Worm (Caenorhabditis elegans) whole organism, L3 larva: ENCODE data around the gene jtr-1.
A peak's percentile ranks its signal among the peaks of the same experiment; 100 is the strongest.

ENCODE experiments used
- R02D3.7 ChIP-seq: fragments of 150-350 bp; optimal IDR thresholded peaks from 2 replicates; lab custom pipeline; 2014; ENCODE audit warnings: missing biosample characterization, missing genetic modification characterization
- ZK546.5 ChIP-seq: sonication (generic microtip); optimal IDR thresholded peaks from 2 replicates; lab custom pipeline; 2017; ENCODE audit warnings: missing biosample characterization, missing genetic modification characterization
- aly-2 ChIP-seq: fragments of 150-350 bp; optimal IDR thresholded peaks from 2 replicates; lab custom pipeline; 2014; ENCODE audit warnings: missing biosample characterization, missing genetic modification characterization
- ceh-16 ChIP-seq: sonication (generic microtip); optimal IDR thresholded peaks from 2 replicates; lab custom pipeline; 2017; ENCODE audit warnings: missing biosample characterization, missing genetic modification characterization
- ceh-28 ChIP-seq: fragments of 150-350 bp; optimal IDR thresholded peaks from 2 replicates; lab custom pipeline; 2014; ENCODE audit warnings: missing biosample characterization, missing genetic modification reagents, missing genetic modification characterization
- ceh-82 ChIP-seq: fragments of 150-350 bp; optimal IDR thresholded peaks from 2 replicates; lab custom pipeline; 2014; ENCODE audit warnings: missing biosample characterization, missing genetic modification characterization
- egl-27 ChIP-seq: sonication (generic microtip); optimal IDR thresholded peaks from 4 replicates; lab custom pipeline; 2017; ENCODE audit warnings: missing biosample characterization, missing genetic modification reagents, missing genetic modification characterization
- elt-1 ChIP-seq: fragments of 150-350 bp; optimal IDR thresholded peaks from 2 replicates; lab custom pipeline; 2014; ENCODE audit warnings: missing biosample characterization, missing genetic modification characterization
- elt-2 ChIP-seq: sonication (generic microtip); optimal IDR thresholded peaks from 2 replicates; lab custom pipeline; 2016; ENCODE audit warnings: missing genetic modification reagents, mild to moderate bottlenecking, missing genetic modification characterization, missing compliant biosample characterization
- eor-1 ChIP-seq, 2 experiments: fragments of 150-350 bp; optimal IDR thresholded peaks; 2 replicates each; lab custom pipeline; 2014 to 2018; ENCODE audit warnings: missing biosample characterization in 2 of 2, missing genetic modification characterization in 2 of 2
- fkh-10 ChIP-seq: sonication (generic microtip); optimal IDR thresholded peaks from 2 replicates; lab custom pipeline; 2017; ENCODE audit warnings: missing biosample characterization, missing genetic modification reagents, missing genetic modification characterization
- fkh-2 ChIP-seq: fragments of 150-350 bp; optimal IDR thresholded peaks from 2 replicates; lab custom pipeline; 2014; ENCODE audit warnings: missing biosample characterization, missing genetic modification reagents, missing genetic modification characterization
- fos-1 ChIP-seq: fragments of 150-350 bp; optimal IDR thresholded peaks from 2 replicates; lab custom pipeline; 2014; ENCODE audit warnings: missing biosample characterization, missing genetic modification characterization
- hmg-11 ChIP-seq: sonication (generic microtip); optimal IDR thresholded peaks from 2 replicates; lab custom pipeline; 2016; ENCODE audit warnings: missing genetic modification characterization, missing compliant biosample characterization
- jun-1 ChIP-seq: fragments of 150-350 bp; optimal IDR thresholded peaks from 2 replicates; lab custom pipeline; 2014; ENCODE audit warnings: missing biosample characterization, missing genetic modification reagents, missing genetic modification characterization
- lin-15B ChIP-seq: fragments of 150-350 bp; optimal IDR thresholded peaks from 2 replicates; lab custom pipeline; 2014; ENCODE audit warnings: missing biosample characterization, missing genetic modification characterization
- lin-39 ChIP-seq: fragments of 150-350 bp; optimal IDR thresholded peaks from 2 replicates; lab custom pipeline; 2018; ENCODE audit warnings: missing biosample characterization, missing genetic modification reagents, missing genetic modification characterization
- lsy-12 ChIP-seq: sonication (generic microtip); optimal IDR thresholded peaks from 2 replicates; lab custom pipeline; 2016; ENCODE audit warnings: mild to moderate bottlenecking, missing genetic modification characterization, missing compliant biosample characterization
- mdl-1 ChIP-seq: fragments of 150-350 bp; optimal IDR thresholded peaks from 2 replicates; lab custom pipeline; 2014; ENCODE audit warnings: missing biosample characterization, missing genetic modification characterization
- mml-1 ChIP-seq: fragments of 150-350 bp; sonication (generic microtip); optimal IDR thresholded peaks from 3 replicates; lab custom pipeline; 2014; ENCODE audit warnings: missing biosample characterization, missing genetic modification characterization
- nfya-1 ChIP-seq: sonication (generic microtip); optimal IDR thresholded peaks from 2 replicates; lab custom pipeline; 2017; ENCODE audit warnings: missing genetic modification characterization, mild to moderate bottlenecking, missing compliant biosample characterization, antibody characterized with exemption, moderate library complexity; ENCODE audit not compliant: insufficient read depth
- nhr-11 ChIP-seq: fragments of 150-350 bp; optimal IDR thresholded peaks from 2 replicates; lab custom pipeline; 2014; ENCODE audit warnings: missing biosample characterization, missing genetic modification characterization
- nhr-12 ChIP-seq: fragments of 150-350 bp; optimal IDR thresholded peaks from 2 replicates; lab custom pipeline; 2014; ENCODE audit warnings: missing biosample characterization, missing genetic modification characterization
- nhr-23 ChIP-seq: fragments of 150-350 bp; optimal IDR thresholded peaks from 2 replicates; lab custom pipeline; 2014; ENCODE audit warnings: missing biosample characterization, missing genetic modification reagents, missing genetic modification characterization
- nhr-237 ChIP-seq: fragments of 150-350 bp; optimal IDR thresholded peaks from 2 replicates; lab custom pipeline; 2014; ENCODE audit warnings: missing biosample characterization, missing genetic modification characterization
- nhr-25 ChIP-seq: sonication (generic microtip); optimal IDR thresholded peaks from 2 replicates; lab custom pipeline; 2017; ENCODE audit warnings: missing biosample characterization, missing genetic modification characterization
- nhr-28 ChIP-seq: fragments of 150-350 bp; optimal IDR thresholded peaks from 2 replicates; lab custom pipeline; 2014; ENCODE audit warnings: missing biosample characterization, missing genetic modification characterization
- nhr-43 ChIP-seq: sonication (generic microtip); optimal IDR thresholded peaks from 2 replicates; lab custom pipeline; 2016; ENCODE audit warnings: mild to moderate bottlenecking, missing genetic modification characterization, missing compliant biosample characterization; ENCODE audit not compliant: poor library complexity, severe bottlenecking
- nhr-76 ChIP-seq: fragments of 150-350 bp; sonication (generic microtip); optimal IDR thresholded peaks from 5 replicates; lab custom pipeline; 2014; ENCODE audit warnings: missing biosample characterization, missing genetic modification characterization
- nhr-77 ChIP-seq: fragments of 150-350 bp; optimal IDR thresholded peaks from 2 replicates; lab custom pipeline; 2014; ENCODE audit warnings: missing biosample characterization, missing genetic modification characterization
- pha-4 ChIP-seq: fragments of 150-350 bp; optimal IDR thresholded peaks from 2 replicates; lab custom pipeline; 2014; ENCODE audit warnings: missing biosample characterization, missing genetic modification reagents, missing genetic modification characterization
- pqm-1 ChIP-seq: fragments of 150-350 bp; optimal IDR thresholded peaks from 2 replicates; lab custom pipeline; 2017; ENCODE audit warnings: missing biosample characterization, missing genetic modification characterization, inconsistent platforms
- sea-2 ChIP-seq: fragments of 150-350 bp; sonication (generic microtip); optimal IDR thresholded peaks from 4 replicates; lab custom pipeline; 2014; ENCODE audit warnings: missing biosample characterization, missing genetic modification reagents, missing genetic modification characterization
- skn-1 ChIP-seq: fragments of 150-350 bp; optimal IDR thresholded peaks from 2 replicates; lab custom pipeline; 2014; ENCODE audit warnings: missing biosample characterization, missing genetic modification characterization
- snpc-4 ChIP-seq: fragments of 150-350 bp; optimal IDR thresholded peaks from 2 replicates; lab custom pipeline; 2014; ENCODE audit warnings: missing biosample characterization, missing genetic modification characterization
- zag-1 ChIP-seq: fragments of 150-350 bp; optimal IDR thresholded peaks from 2 replicates; lab custom pipeline; 2014; ENCODE audit warnings: missing biosample characterization, missing genetic modification characterization
- ztf-11 ChIP-seq: fragments of 150-350 bp; optimal IDR thresholded peaks from 2 replicates; lab custom pipeline; 2014; ENCODE audit warnings: missing biosample characterization, missing genetic modification characterization

Gene jtr-1

DNA sequence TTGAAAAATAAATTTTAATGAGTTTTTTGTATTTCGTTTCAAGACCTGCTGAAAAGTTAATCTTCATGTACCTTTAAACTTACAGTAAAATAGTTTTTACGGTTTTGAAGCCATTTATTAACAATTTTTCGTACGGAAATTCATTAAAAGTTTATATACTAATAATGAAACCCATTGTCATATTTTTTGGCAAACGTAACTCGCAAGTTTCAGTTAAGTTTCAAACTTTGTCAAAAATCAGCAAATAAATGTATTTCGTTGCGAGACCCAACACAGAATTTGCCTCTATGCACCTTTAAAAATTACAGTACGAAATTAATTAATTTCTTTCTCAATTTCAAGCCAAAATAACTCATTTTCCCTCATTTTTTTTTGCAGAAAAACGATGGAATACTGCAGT, at the start of gene jtr-1:
jtr-1 (plus strand) TSS at position 327 of the 400 bp plus-strand sequence.
- TF ChIP-seq ztf-11 (tag; lab: Kevin White, UChicago) (no peak), nhr-28 (no peak), ceh-82 (no peak), nhr-12 (no peak), nhr-77 (tag; lab: Kevin White, UChicago) (no peak), elt-1 (tag; lab: Kevin White, UChicago) (no peak)

DNA sequence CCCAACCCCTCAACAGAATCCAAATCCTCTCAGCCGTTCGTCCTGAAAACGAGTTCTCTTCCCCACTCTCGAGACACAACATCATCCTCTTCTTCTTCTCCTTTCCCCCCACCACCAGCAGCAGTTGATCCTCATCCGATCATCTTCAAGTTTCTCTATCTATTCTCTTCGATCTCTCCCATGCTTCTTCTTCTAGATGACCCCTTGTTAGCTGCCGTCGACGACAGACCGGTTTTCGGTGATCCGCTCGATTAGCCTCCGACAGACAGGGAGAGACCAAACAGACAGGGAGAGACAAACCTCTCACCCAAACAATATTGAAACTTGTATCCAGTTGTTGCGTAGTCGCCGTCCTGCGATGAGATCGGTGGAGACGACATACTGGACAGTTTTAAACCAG, 49.4 kb upstream of the jtr-1 start:
- TF ChIP-seq nhr-23 (tag; lab: Kevin White, UChicago), result peak; percentile 91
- peak; percentile 90 for TF ChIP-seq nhr-25 (tag; lab: Kevin White, UChicago)
- no peak for TF ChIP-seq fkh-2 (tag; lab: Kevin White, UChicago)
- peak; percentile 69 for TF ChIP-seq nhr-43 (tag; lab: Kevin White, UChicago)
- TF ChIP-seq elt-1 (tag; lab: Kevin White, UChicago), result peak; percentile 40

DNA sequence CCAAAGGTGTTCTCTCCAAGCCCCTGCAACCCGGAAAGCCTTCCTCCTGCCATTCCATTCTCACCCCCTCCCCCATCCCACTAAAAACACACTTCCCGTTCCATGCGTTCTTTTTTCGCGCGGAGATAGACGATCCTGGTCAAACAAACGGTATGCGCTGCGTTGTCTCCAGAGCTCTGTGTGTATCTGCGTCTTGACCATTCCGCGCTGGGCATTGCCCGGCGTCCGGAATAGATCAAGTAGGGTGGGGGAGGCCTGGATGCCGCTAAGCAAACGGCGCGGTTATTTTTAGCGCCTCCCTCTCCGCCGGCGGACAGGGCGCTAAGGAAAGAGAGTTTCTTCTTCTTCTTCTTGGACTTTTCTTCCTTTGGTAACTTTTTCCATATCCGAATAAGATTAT, 45.4 kb upstream of the jtr-1 start:
- TF ChIP-seq lin-15B (no peak), skn-1 (no peak), ZK546.5 (no peak), ceh-16 (tag; lab: Kevin White, UChicago) (no peak), nhr-76 (tag; lab: Kevin White, UChicago) (no peak), lsy-12 (tag; lab: Kevin White, UChicago) (no peak), aly-2 (tag; lab: Kevin White, UChicago) (no peak), nhr-77 (tag; lab: Kevin White, UChicago) (no peak), nhr-28 (no peak), lin-39 (no peak), elt-1 (tag; lab: Kevin White, UChicago) (no peak), fos-1 (no peak), pha-4 (tag; lab: Kevin White, UChicago) (no peak), snpc-4 (tag; lab: Kevin White, UChicago) (no peak), hmg-11 (tag; lab: Kevin White, UChicago) (no peak), R02D3.7 (tag; lab: Kevin White, UChicago) (no peak)

DNA sequence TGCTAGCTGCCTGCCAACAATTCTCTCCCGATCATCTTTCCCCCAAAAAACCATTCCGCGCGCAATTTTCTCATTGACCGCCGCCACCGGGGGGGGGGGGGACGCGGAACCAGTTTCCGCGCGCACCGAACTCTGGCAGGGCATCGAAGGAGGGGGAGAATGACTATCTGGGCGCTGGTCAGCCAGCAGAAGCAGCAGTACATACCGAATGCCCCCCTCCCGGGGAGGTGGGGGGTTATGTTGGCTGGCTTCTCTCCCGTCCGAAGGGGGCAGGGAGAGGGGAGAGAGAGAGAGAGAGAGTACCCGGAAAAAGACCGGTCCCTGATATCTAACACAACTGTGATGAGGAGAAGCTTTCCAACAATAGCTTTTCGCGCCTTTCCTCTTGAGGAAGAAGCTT, 43.0 kb upstream of the jtr-1 start:
- TF ChIP-seq ceh-16 (tag; lab: Kevin White, UChicago) (no peak), nfya-1 (no peak), eor-1 (tag; optimal IDR thresholded peaks at IDR 0.05; lab: Kevin White, UChicago) (no peak), ztf-11 (tag; lab: Kevin White, UChicago) (no peak), lsy-12 (tag; lab: Kevin White, UChicago) (no peak), nhr-12 (no peak), ZK546.5 (no peak), snpc-4 (tag; lab: Kevin White, UChicago) (no peak), nhr-11 (tag; lab: Kevin White, UChicago) (no peak), fkh-10 (GFP tag; lab: Kevin White, UChicago) (no peak), egl-27 (tag; lab: Kevin White, UChicago) (no peak), mml-1 (no peak), zag-1 (tag; lab: Kevin White, UChicago) (no peak), fkh-2 (tag; lab: Kevin White, UChicago) (no peak)

DNA sequence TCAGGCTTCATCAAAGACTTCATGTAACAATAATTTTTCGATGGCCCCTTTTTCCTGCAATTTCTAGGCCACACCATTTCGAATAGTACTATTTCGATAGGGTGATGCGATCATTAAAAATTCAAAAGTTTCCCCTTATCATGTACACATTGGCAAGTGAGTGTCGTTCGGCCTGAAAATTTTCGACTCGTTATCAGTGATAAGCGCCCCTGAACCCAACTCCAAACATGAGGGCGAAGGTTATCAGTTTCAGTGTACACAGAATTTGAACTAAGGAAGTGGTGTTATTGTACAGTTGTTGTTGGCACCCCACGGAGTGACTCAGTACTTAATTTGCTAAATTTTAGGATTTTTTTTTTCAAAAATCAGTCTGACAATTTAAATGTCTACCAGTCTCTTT, 41.8 kb upstream of the jtr-1 start:
- TF ChIP-seq pha-4 (tag; lab: Kevin White, UChicago), result peak; percentile 62
- TF ChIP-seq pqm-1, result peak; percentile 84
- TF ChIP-seq zag-1 (tag; lab: Kevin White, UChicago), result no peak
- TF ChIP-seq elt-2 (tag; lab: Kevin White, UChicago), result peak; percentile 97
- TF ChIP-seq mml-1, result no peak
- TF ChIP-seq mdl-1 (tag; lab: Kevin White, UChicago), result no peak
- TF ChIP-seq jun-1 (tag; lab: Kevin White, UChicago), result peak; percentile 37

DNA sequence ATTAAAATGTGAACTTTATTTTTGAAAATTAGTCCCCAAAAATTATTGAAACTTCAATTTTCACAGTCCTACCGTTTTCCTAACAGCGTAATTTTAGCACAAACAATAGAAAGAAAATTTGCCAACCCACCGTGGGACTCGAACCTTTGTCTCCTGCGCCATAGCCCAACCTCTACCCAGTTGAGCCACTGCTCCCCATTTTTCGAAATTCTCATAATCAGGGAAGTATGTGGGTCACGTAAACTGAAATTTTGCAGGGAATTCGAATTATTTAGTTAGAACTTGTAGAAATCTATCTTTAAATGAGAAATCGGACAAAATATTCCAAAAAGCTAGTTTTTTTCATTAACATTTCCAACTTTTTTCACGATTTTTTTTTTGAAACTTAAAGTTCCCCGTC, 40.4 kb upstream of the jtr-1 start:
- TF ChIP-seq ceh-28, result no peak
- TF ChIP-seq nhr-237, result no peak
- TF ChIP-seq hmg-11 (tag; lab: Kevin White, UChicago), result no peak
- no peak for TF ChIP-seq nhr-76 (tag; lab: Kevin White, UChicago)
- no peak for TF ChIP-seq elt-1 (tag; lab: Kevin White, UChicago)
- no peak for TF ChIP-seq ZK546.5
- TF ChIP-seq nhr-77 (tag; lab: Kevin White, UChicago), result no peak
- TF ChIP-seq nhr-43 (tag; lab: Kevin White, UChicago), result no peak
- no peak for TF ChIP-seq sea-2 (GFP tag; lab: Kevin White, UChicago)
- no peak for TF ChIP-seq fos-1
